Worm (Caenorhabditis elegans) whole organism, L4 larva: ENCODE measurements around the gene F35C11.5.

Experiments
- F26F4.8 ChIP-seq: fragments of 200-800 bp; sonication (Bioruptor generic); conservative IDR thresholded peaks from 2 replicates; pipeline ENCODE4 v1.3.6; 2022; ENCODE audit warnings: missing genetic modification characterization, missing compliant biosample characterization
- F49E8.2 ChIP-seq: sonication (generic microtip); optimal IDR thresholded peaks from 2 replicates; lab custom pipeline; 2016; ENCODE audit warnings: missing compliant biosample characterization, mild to moderate bottlenecking, missing genetic modification characterization, borderline replicate concordance
- R02D3.7 ChIP-seq: fragments of 150-350 bp; sonication (generic microtip); optimal IDR thresholded peaks from 3 replicates; lab custom pipeline; 2014; ENCODE audit warnings: missing biosample characterization, missing genetic modification characterization
- T20F7.1 ChIP-seq: fragments of 200-800 bp; sonication (Bioruptor generic); optimal IDR thresholded peaks from 2 replicates; lab custom pipeline; 2018; ENCODE audit warnings: mild to moderate bottlenecking, missing genetic modification characterization, missing compliant biosample characterization
- Y105C5A.15 ChIP-seq: fragments of 200-800 bp; sonication (Bioruptor generic); IDR thresholded peaks from 2 replicates; pipeline ENCODE4 v1.3.6; 2022; ENCODE audit warnings: missing genetic modification characterization, missing compliant biosample characterization
- Y5F2A.4 ChIP-seq: fragments of 200-800 bp; sonication (Bioruptor generic); optimal IDR thresholded peaks from 2 replicates; lab custom pipeline; 2018; ENCODE audit warnings: mild to moderate bottlenecking, missing genetic modification characterization, missing compliant biosample characterization
- aha-1 ChIP-seq: fragments of 150-350 bp; peaks from one replicate; lab custom pipeline; 2014; ENCODE audit warnings: missing biosample characterization, missing genetic modification characterization
- ceh-28 ChIP-seq: fragments of 150-350 bp; optimal IDR thresholded peaks from 2 replicates; lab custom pipeline; 2014; ENCODE audit warnings: missing biosample characterization, missing genetic modification reagents, missing genetic modification characterization
- ceh-32 ChIP-seq: sonication (generic microtip); optimal IDR thresholded peaks from 2 replicates; lab custom pipeline; 2016; ENCODE audit warnings: mild to moderate bottlenecking, missing genetic modification characterization, missing compliant biosample characterization; ENCODE audit not compliant: poor library complexity
- daf-16 ChIP-seq, 3 experiments: sonication (generic microtip); optimal IDR thresholded peaks; 2 replicates each; lab custom pipeline; 2016 to 2017; ENCODE audit warnings: missing genetic modification characterization in 3 of 3, missing genetic modification reagents in 3 of 3, mild to moderate bottlenecking in 2 of 3, missing compliant biosample characterization in 2 of 3, missing biosample characterization in 1 of 3, moderate library complexity in 1 of 3
- daf-8 ChIP-seq: fragments of 200-800 bp; sonication (Bioruptor generic); IDR thresholded peaks from 2 replicates; pipeline ENCODE4 v1.3.6; 2022; ENCODE audit warnings: missing genetic modification characterization, missing compliant biosample characterization
- dpl-1 ChIP-seq: fragments of 150-350 bp; optimal IDR thresholded peaks from 2 replicates; lab custom pipeline; 2014; ENCODE audit warnings: missing biosample characterization, missing genetic modification reagents, missing genetic modification characterization
- dve-1 ChIP-seq: sonication (generic microtip); optimal IDR thresholded peaks from 2 replicates; lab custom pipeline; 2017; ENCODE audit warnings: antibody characterized with exemption, mild to moderate bottlenecking, missing genetic modification characterization, missing compliant biosample characterization; ENCODE audit not compliant: insufficient read depth
- egl-27 ChIP-seq: sonication (generic microtip); optimal IDR thresholded peaks from 3 replicates; lab custom pipeline; 2017; ENCODE audit warnings: missing biosample characterization, missing genetic modification reagents, missing genetic modification characterization
- fkh-10 ChIP-seq: fragments of 150-350 bp; optimal IDR thresholded peaks from 2 replicates; lab custom pipeline; 2014; ENCODE audit warnings: missing biosample characterization, missing genetic modification reagents, missing genetic modification characterization
- hlh-30 ChIP-seq: sonication (generic microtip); optimal IDR thresholded peaks from 2 replicates; lab custom pipeline; 2017; ENCODE audit warnings: antibody characterized with exemption, mild to moderate bottlenecking, missing genetic modification characterization, missing compliant biosample characterization; ENCODE audit not compliant: insufficient read depth
- hmg-1.1 ChIP-seq: fragments of 200-800 bp; sonication (Bioruptor generic); IDR thresholded peaks from 2 replicates; pipeline ENCODE4 v1.3.6; 2022; ENCODE audit warnings: missing genetic modification reagents, missing genetic modification characterization, missing compliant biosample characterization
- lin-13 ChIP-seq: fragments of 150-350 bp; optimal IDR thresholded peaks from 2 replicates; lab custom pipeline; 2014; ENCODE audit warnings: missing biosample characterization, missing genetic modification reagents, missing genetic modification characterization
- lin-38 ChIP-seq: fragments of 200-800 bp; sonication (Bioruptor generic); IDR thresholded peaks from 2 replicates; pipeline ENCODE4 v1.3.6; 2022; ENCODE audit warnings: missing genetic modification reagents, missing genetic modification characterization, missing compliant biosample characterization
- lsy-2 ChIP-seq, 2 experiments: fragments of 150-350 bp in 1 of 2; sonication (generic microtip) in 1 of 2; optimal IDR thresholded peaks; 2 replicates each; lab custom pipeline; 2014 to 2017; ENCODE audit warnings: missing biosample characterization in 2 of 2, missing genetic modification characterization in 2 of 2
- mdl-1 ChIP-seq, 2 experiments: fragments of 150-350 bp in 1 of 2; sonication (generic microtip) in 1 of 2; optimal IDR thresholded peaks; 2 replicates each; lab custom pipeline; 2014 to 2017; ENCODE audit warnings: missing biosample characterization in 2 of 2, missing genetic modification characterization in 2 of 2
- mep-1 ChIP-seq: fragments of 150-350 bp; sonication (generic microtip); optimal IDR thresholded peaks from 3 replicates; lab custom pipeline; 2014; ENCODE audit warnings: missing biosample characterization, missing genetic modification characterization
- mes-2 ChIP-seq: sonication (generic microtip); optimal IDR thresholded peaks from 2 replicates; lab custom pipeline; 2016; ENCODE audit warnings: missing genotype, mild to moderate bottlenecking, missing genetic modification characterization, missing compliant biosample characterization; ENCODE audit not compliant: poor library complexity, severe bottlenecking
- mxl-3 ChIP-seq: fragments of 200-800 bp; sonication (Bioruptor generic); optimal IDR thresholded peaks from 2 replicates; lab custom pipeline; 2018; ENCODE audit warnings: mild to moderate bottlenecking, missing genetic modification characterization, missing compliant biosample characterization
- nhr-11 ChIP-seq: fragments of 150-350 bp; optimal IDR thresholded peaks from 2 replicates; lab custom pipeline; 2014; ENCODE audit warnings: missing biosample characterization, missing genetic modification characterization
- nhr-28 ChIP-seq: fragments of 150-350 bp; optimal IDR thresholded peaks from 2 replicates; lab custom pipeline; 2014; ENCODE audit warnings: missing biosample characterization, missing genetic modification characterization
- nhr-41 ChIP-seq: fragments of 200-800 bp; sonication (Bioruptor generic); IDR thresholded peaks from 2 replicates; pipeline ENCODE4 v1.3.6; 2022; ENCODE audit warnings: missing genetic modification reagents, missing genetic modification characterization, missing compliant biosample characterization
- pha-4 ChIP-seq, 2 experiments: fragments of 150-350 bp in 1 of 2; fragments of 200-800 bp in 1 of 2; sonication (Bioruptor generic) in 1 of 2; IDR thresholded peaks in 1 of 2; optimal IDR thresholded peaks in 1 of 2; 2 replicates each; pipeline versions ENCODE4 v1.3.6 to Lab custom; 2014 to 2022; ENCODE audit warnings: missing genetic modification characterization in 2 of 2, missing genetic modification reagents in 2 of 2, missing biosample characterization in 1 of 2, missing compliant biosample characterization in 1 of 2
- rbr-2 ChIP-seq: sonication (generic microtip); optimal IDR thresholded peaks from 2 replicates; lab custom pipeline; 2016; ENCODE audit warnings: missing genotype, missing genetic modification characterization, missing compliant biosample characterization
- saeg-2 ChIP-seq: fragments of 200-800 bp; sonication (Bioruptor generic); IDR thresholded peaks from 2 replicates; pipeline ENCODE4 v1.3.6; 2022; ENCODE audit warnings: missing genetic modification reagents, missing genetic modification characterization, missing compliant biosample characterization
- sdz-12 ChIP-seq: fragments of 200-800 bp; sonication (Bioruptor generic); optimal IDR thresholded peaks from 2 replicates; lab custom pipeline; 2018; ENCODE audit warnings: mild to moderate bottlenecking, missing genetic modification characterization, missing compliant biosample characterization
- unc-130 ChIP-seq: sonication (generic microtip); optimal IDR thresholded peaks from 2 replicates; lab custom pipeline; 2016; ENCODE audit warnings: missing genetic modification reagents, missing genetic modification characterization, missing compliant biosample characterization
- unc-62 ChIP-seq, 3 experiments: fragments of 150-350 bp in 1 of 3; sonication (generic microtip); optimal IDR thresholded peaks in 2 of 3; peaks in 1 of 3; 1 replicate in 1 of 3; 2 replicates in 2 of 3; lab custom pipeline; 2014 to 2017; ENCODE audit warnings: missing biosample characterization in 3 of 3, missing genetic modification characterization in 3 of 3, missing genetic modification reagents in 3 of 3, missing genotype in 1 of 3
- zag-1 ChIP-seq: fragments of 150-350 bp; optimal IDR thresholded peaks from 2 replicates; lab custom pipeline; 2014; ENCODE audit warnings: missing biosample characterization, missing genetic modification characterization

F35C11.5 gene

ce11 chrII:8214367-8214766, 39.2 kb upstream of the F35C11.5 start, which contains the start of gene M110.10:
TSS of gene M110.10 (minus strand) at chrII:8214467.
- TF ChIP-seq unc-62 (GFP tag; optimal IDR thresholded peaks at IDR 0.05 in 1 of 2; lab: Kevin White, UChicago) (peak in 1 of 2 experiments; percentile 71), unc-62 (tag; optimal IDR thresholded peaks at IDR 0.05; lab: Kevin White, UChicago) (no peak), sdz-12 (GFP tag; lab: Kevin White, UChicago) (no peak), zag-1 (tag; lab: Kevin White, UChicago) (no peak), aha-1 (peak; percentile 6)

DNA sequence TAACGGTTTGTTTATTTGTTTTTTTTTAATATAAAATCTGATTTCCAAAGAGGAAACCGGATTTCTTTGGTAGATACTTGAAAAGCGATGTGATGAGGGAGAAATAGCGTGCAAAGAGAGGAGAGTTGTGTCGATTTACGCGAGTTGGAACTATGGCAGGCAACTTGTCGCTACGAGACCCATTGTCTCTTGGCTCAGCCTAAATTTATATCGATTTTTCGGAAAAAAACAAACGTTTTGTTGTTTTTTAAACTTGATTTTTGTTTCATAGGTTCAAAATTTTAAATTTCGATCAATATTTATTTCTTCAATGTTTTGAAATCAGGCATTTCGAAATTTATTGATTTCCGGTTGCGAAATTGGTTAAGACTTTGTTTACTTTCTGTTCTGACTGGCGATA, 37.1 kb upstream of the F35C11.5 start, which contains the start of gene M110.3:
Gene M110.3 (minus strand): TSS at position 184 of the 400 bp plus-strand sequence.
- TF ChIP-seq daf-16 (GFP tag; optimal IDR thresholded peaks at IDR 0.05; lab: Kevin White, UChicago) (no peak), daf-16 (tag; optimal IDR thresholded peaks at IDR 0.05; lab: Kevin White, UChicago) (peak; percentile 37), ceh-28 (tag; lab: Kevin White, UChicago) (peak; percentile 42), saeg-2 (GFP tag; lab: Robert Waterston, UW) (no peak), F49E8.2 (no peak), nhr-28 (peak; percentile 17), R02D3.7 (tag; lab: Kevin White, UChicago) (peak; percentile 76), mdl-1 (tag; optimal IDR thresholded peaks at IDR 0.05; lab: Kevin White, UChicago) (no peak), hlh-30 (tag; lab: Kevin White, UChicago) (peak; percentile 45), dpl-1 (GFP tag; lab: Kevin White, UChicago) (peak; percentile 53), unc-130 (peak; percentile 23), lsy-2 (tag; optimal IDR thresholded peaks at IDR 0.05; lab: Kevin White, UChicago) (peak in 1 of 2 experiments; percentile 76), mep-1 (peak; percentile 38), rbr-2 (tag; lab: Kevin White, UChicago) (peak; percentile 29), fkh-10 (GFP tag; lab: Kevin White, UChicago) (peak; percentile 45), lin-38 (GFP tag; lab: Robert Waterston, UW) (0 out of 2 replicates have a peak, but pooled peaks have one; percentile 25), dve-1 (tag; lab: Kevin White, UChicago) (peak; percentile 25), unc-62 (GFP tag; optimal IDR thresholded peaks at IDR 0.05 in 1 of 2; lab: Kevin White, UChicago) (no peak), unc-62 (tag; optimal IDR thresholded peaks at IDR 0.05; lab: Kevin White, UChicago) (no peak), hmg-1.1 (GFP tag; lab: Robert Waterston, UW) (peak; percentile 57; the same call in 1 of the 2 replicates)
- TF ChIP-seq, all 104 proteins: peak for 14

ce11 chrII:8216922-8217321, 36.6 kb upstream of the F35C11.5 start, which contains the start of gene ifg-1:
TSS of gene ifg-1 (plus strand) at chrII:8217222.
- no peak for TF ChIP-seq sdz-12 (GFP tag; lab: Kevin White, UChicago)
- no peak for TF ChIP-seq Y105C5A.15 (GFP tag; lab: Robert Waterston, UW)
- no peak for TF ChIP-seq nhr-11 (tag; lab: Kevin White, UChicago)
- TF ChIP-seq lin-13: no peak
- TF ChIP-seq Y5F2A.4 (GFP tag; lab: Kevin White, UChicago): no peak
- no peak for TF ChIP-seq egl-27
- TF ChIP-seq mxl-3 (GFP tag; lab: Kevin White, UChicago): no peak
- TF ChIP-seq pha-4 (GFP tag; IDR thresholded peaks at IDR 0.05; lab: Robert Waterston, UW): no peak
- TF ChIP-seq pha-4 (tag; optimal IDR thresholded peaks at IDR 0.05; lab: Kevin White, UChicago): no peak
- no peak for TF ChIP-seq daf-8 (GFP tag; lab: Robert Waterston, UW)
- no peak for TF ChIP-seq nhr-28
- TF ChIP-seq T20F7.1: no peak
- TF ChIP-seq F26F4.8 (GFP tag; lab: Robert Waterston, UW): no peak
- no peak for TF ChIP-seq mes-2 (tag; lab: Kevin White, UChicago)
- TF ChIP-seq nhr-41: no peak
- TF ChIP-seq ceh-32 (tag; lab: Kevin White, UChicago): no peak
- no peak for TF ChIP-seq ceh-28 (tag; lab: Kevin White, UChicago)
- TF ChIP-seq, all 104 proteins: peak for 0
